Fruit fly (Drosophila melanogaster): Measurements from ENCODE around the gene HP1e.
A peak's percentile ranks its signal among the peaks of the same experiment; 100 is the strongest.

HP1e gene

dm6 chr3R:9341189-9342012 is 19.8 kb downstream of the HP1e start:
- TF ChIP-seq usp (GFP tag; optimal IDR thresholded peaks at IDR 0.05) (no peak), lola (GFP tag; optimal IDR thresholded peaks at IDR 0.05) (no peak), foxo (GFP tag; optimal IDR thresholded peaks at IDR 0.05) (peak; percentile 13 to 85), Sp1 (GFP tag; optimal IDR thresholded peaks at IDR 0.05) (peak; percentile 94), Rel (GFP tag; optimal IDR thresholded peaks at IDR 0.05) (peak; percentile 82), Rel (tag; optimal IDR thresholded peaks at IDR 0.05) (peak; percentile 77), N (GFP tag; optimal IDR thresholded peaks at IDR 0.05) (no peak), jim (GFP tag; optimal IDR thresholded peaks at IDR 0.05) (peak; percentile 42), brk (GFP tag; optimal IDR thresholded peaks at IDR 0.05) (peak; percentile 80), br (GFP tag; optimal IDR thresholded peaks at IDR 0.05) (peak; percentile 88), Dfd (GFP tag; optimal IDR thresholded peaks at IDR 0.05) (no peak), dl (GFP tag; optimal IDR thresholded peaks at IDR 0.05; ENCODE audit: insufficient read depth in 1 of 2, partially characterized antibody in 2 of 2) (peak in 1 of 2 experiments; percentile 26), CG32264 (GFP tag; optimal IDR thresholded peaks at IDR 0.05) (peak; percentile 79), Hr78 (GFP tag; optimal IDR thresholded peaks at IDR 0.05) (no peak), ey (GFP tag; optimal IDR thresholded peaks at IDR 0.05) (peak; percentile 84), woc (GFP tag; optimal IDR thresholded peaks at IDR 0.05) (peak; percentile 94), fru (GFP tag; optimal IDR thresholded peaks at IDR 0.05) (peak; percentile 88), Abd-B (GFP tag; optimal IDR thresholded peaks at IDR 0.05) (no peak), psq (GFP tag; optimal IDR thresholded peaks at IDR 0.05) (peak; percentile 83), Hr83 (GFP tag; optimal IDR thresholded peaks at IDR 0.05; ENCODE audit: poor library complexity, severe bottlenecking) (peak; percentile 54), Mio (GFP tag; optimal IDR thresholded peaks at IDR 0.05) (peak; percentile 59), Hnf4 (GFP tag; optimal IDR thresholded peaks at IDR 0.05) (peak; percentile 71), h (GFP tag; optimal IDR thresholded peaks at IDR 0.05) (peak; percentile 90), sage (GFP tag; optimal IDR thresholded peaks at IDR 0.05) (peak; percentile 86), tai (GFP tag; optimal IDR thresholded peaks at IDR 0.05) (peak; percentile 71), GATAd (GFP tag; optimal IDR thresholded peaks at IDR 0.05) (no peak), Myc (optimal IDR thresholded peaks at IDR 0.05) (no peak), Dif (GFP tag; optimal IDR thresholded peaks at IDR 0.05; ENCODE audit: partially characterized antibody) (peak; percentile 87), CrebA (GFP tag; optimal IDR thresholded peaks at IDR 0.05; ENCODE audit: borderline replicate concordance) (peak; percentile 89), sv (GFP tag; optimal IDR thresholded peaks at IDR 0.05) (peak; percentile 74), HLH106 (tag; optimal IDR thresholded peaks at IDR 0.05) (peak; percentile 89), dsf (GFP tag; optimal IDR thresholded peaks at IDR 0.05; ENCODE audit: borderline replicate concordance) (peak; percentile 43), Jra (GFP tag; optimal IDR thresholded peaks at IDR 0.05) (peak; percentile 78), dmrt93B (GFP tag; optimal IDR thresholded peaks at IDR 0.05) (peak; percentile 69), pan (optimal IDR thresholded peaks at IDR 0.05) (no peak), CG9705 (GFP tag; optimal IDR thresholded peaks at IDR 0.05) (peak; percentile 83), Vsx2 (GFP tag; optimal IDR thresholded peaks at IDR 0.05; ENCODE audit: partially characterized antibody) (peak; percentile 14), OdsH (GFP tag; optimal IDR thresholded peaks at IDR 0.05) (peak; percentile 88), rgr (GFP tag; optimal IDR thresholded peaks at IDR 0.05) (peak; percentile 89)

- TF ChIP-seq lola (GFP tag; optimal IDR thresholded peaks at IDR 0.05) (no peak), CG9705 (GFP tag; optimal IDR thresholded peaks at IDR 0.05) (no peak), foxo (GFP tag; optimal IDR thresholded peaks at IDR 0.05) (peak; percentile 17 to 58), h (GFP tag; optimal IDR thresholded peaks at IDR 0.05) (peak; percentile 67), CrebA (GFP tag; optimal IDR thresholded peaks at IDR 0.05; ENCODE audit: borderline replicate concordance) (peak; percentile 57), woc (GFP tag; optimal IDR thresholded peaks at IDR 0.05) (peak; percentile 26), Hr83 (GFP tag; optimal IDR thresholded peaks at IDR 0.05; ENCODE audit: poor library complexity, severe bottlenecking) (peak; percentile 85), Sp1 (GFP tag; optimal IDR thresholded peaks at IDR 0.05) (peak; percentile 63), Dif (GFP tag; optimal IDR thresholded peaks at IDR 0.05; ENCODE audit: partially characterized antibody) (peak; percentile 58), dsf (GFP tag; optimal IDR thresholded peaks at IDR 0.05; ENCODE audit: borderline replicate concordance) (no peak), GATAd (GFP tag; optimal IDR thresholded peaks at IDR 0.05) (no peak), sage (GFP tag; optimal IDR thresholded peaks at IDR 0.05) (peak; percentile 58), br (GFP tag; optimal IDR thresholded peaks at IDR 0.05) (peak; percentile 30), usp (GFP tag; optimal IDR thresholded peaks at IDR 0.05) (no peak), N (GFP tag; optimal IDR thresholded peaks at IDR 0.05) (no peak), Hnf4 (GFP tag; optimal IDR thresholded peaks at IDR 0.05) (peak; percentile 60), psq (GFP tag; optimal IDR thresholded peaks at IDR 0.05) (peak; percentile 66), OdsH (GFP tag; optimal IDR thresholded peaks at IDR 0.05) (peak; percentile 18), Jra (GFP tag; optimal IDR thresholded peaks at IDR 0.05) (no peak), brk (GFP tag; optimal IDR thresholded peaks at IDR 0.05) (peak; percentile 76), rgr (GFP tag; optimal IDR thresholded peaks at IDR 0.05) (peak; percentile 72), Myc (optimal IDR thresholded peaks at IDR 0.05) (peak; percentile 9), fru (GFP tag; optimal IDR thresholded peaks at IDR 0.05) (peak; percentile 37), Mio (GFP tag; optimal IDR thresholded peaks at IDR 0.05) (no peak), ey (GFP tag; optimal IDR thresholded peaks at IDR 0.05) (peak; percentile 10), sv (GFP tag; optimal IDR thresholded peaks at IDR 0.05) (peak; percentile 15), HLH106 (tag; optimal IDR thresholded peaks at IDR 0.05) (peak; percentile 33)
Measured at dm6 chr3R:9342248-9342882, 20.8 kb downstream of the HP1e start.
